Worm (Caenorhabditis elegans) whole organism, young adult: ENCODE data around the gene lcmt-1.

ENCODE experiments used
- F22D6.2 ChIP-seq: sonication (generic microtip); optimal IDR thresholded peaks from 2 replicates; lab custom pipeline; 2016; ENCODE audit warnings: mild to moderate bottlenecking, missing genetic modification characterization, missing compliant biosample characterization
- F33H1.4 ChIP-seq: fragments of 200-800 bp; sonication (Bioruptor generic); IDR thresholded peaks from 2 replicates; pipeline ENCODE4 v1.3.6; 2022; ENCODE audit warnings: missing genetic modification reagents, missing genetic modification characterization, missing compliant biosample characterization
- F37B4.10 ChIP-seq: fragments of 200-800 bp; sonication (Bioruptor generic); IDR thresholded peaks from 2 replicates; pipeline ENCODE4 v1.3.6; 2022; ENCODE audit warnings: missing genetic modification characterization, missing compliant biosample characterization
- T07F8.4 ChIP-seq: sonication (generic microtip); optimal IDR thresholded peaks from 2 replicates; lab custom pipeline; 2016; ENCODE audit warnings: mild to moderate bottlenecking, missing genetic modification characterization, moderate library complexity, missing compliant biosample characterization
- ZK185.1 ChIP-seq: sonication (generic microtip); optimal IDR thresholded peaks from 2 replicates; lab custom pipeline; 2016; ENCODE audit warnings: mild to moderate bottlenecking, missing genetic modification characterization, missing compliant biosample characterization; ENCODE audit not compliant: poor library complexity, severe bottlenecking
- athp-1 ChIP-seq: sonication (generic microtip); optimal IDR thresholded peaks from 2 replicates; lab custom pipeline; 2017; ENCODE audit warnings: mild to moderate bottlenecking, missing genetic modification characterization, missing compliant biosample characterization
- cebp-2 ChIP-seq: fragments of 200-800 bp; sonication (Bioruptor generic); IDR thresholded peaks from 2 replicates; pipeline ENCODE4 v1.3.6; 2022; ENCODE audit warnings: missing genetic modification characterization, missing compliant biosample characterization
- die-1 ChIP-seq: sonication (generic microtip); optimal IDR thresholded peaks from 2 replicates; lab custom pipeline; 2016; ENCODE audit warnings: missing genotype, mild to moderate bottlenecking, missing genetic modification characterization, missing compliant biosample characterization
- egl-18 ChIP-seq: fragments of 200-800 bp; sonication (Bioruptor generic); IDR thresholded peaks from 2 replicates; pipeline ENCODE4 v1.3.6; 2022; ENCODE audit warnings: missing genetic modification reagents, missing genetic modification characterization, missing compliant biosample characterization
- egl-44 ChIP-seq: fragments of 200-800 bp; sonication (Bioruptor generic); IDR thresholded peaks from 2 replicates; pipeline ENCODE4 v1.3.6; 2022; ENCODE audit warnings: missing genetic modification reagents, missing genetic modification characterization, missing compliant biosample characterization
- ekl-4 ChIP-seq: fragments of 200-800 bp; sonication (Bioruptor generic); IDR thresholded peaks from 2 replicates; pipeline ENCODE4 v1.3.6; 2022; ENCODE audit warnings: missing genetic modification reagents, missing genetic modification characterization, missing compliant biosample characterization
- him-1 ChIP-seq: sonication (generic microtip); optimal IDR thresholded peaks from 2 replicates; lab custom pipeline; 2016; ENCODE audit warnings: missing genotype, missing genetic modification reagents, missing genetic modification characterization, missing compliant biosample characterization
- hlh-26 ChIP-seq: fragments of 200-800 bp; sonication (Bioruptor generic); conservative IDR thresholded peaks from 2 replicates; pipeline ENCODE4 v1.3.6; 2022; ENCODE audit warnings: missing genetic modification reagents, missing genetic modification characterization, missing compliant biosample characterization
- hsf-1 ChIP-seq: fragments of 200-800 bp; sonication (Bioruptor generic); IDR thresholded peaks from 2 replicates; pipeline ENCODE4 v1.3.6; 2022; ENCODE audit warnings: missing genetic modification reagents, missing genetic modification characterization, missing compliant biosample characterization
- lag-1 ChIP-seq: fragments of 200-800 bp; sonication (Bioruptor generic); IDR thresholded peaks from 2 replicates; pipeline ENCODE4 v1.3.6; 2022; ENCODE audit warnings: missing genetic modification reagents, missing genetic modification characterization, missing compliant biosample characterization
- lin-40 ChIP-seq: sonication (generic microtip); optimal IDR thresholded peaks from 2 replicates; lab custom pipeline; 2016; ENCODE audit warnings: missing genetic modification characterization, mild to moderate bottlenecking, missing compliant biosample characterization, missing genotype, missing genetic modification reagents
- lsl-1 ChIP-seq: fragments of 200-800 bp; sonication (Bioruptor generic); optimal IDR thresholded peaks from 2 replicates; lab custom pipeline; 2018; ENCODE audit warnings: mild to moderate bottlenecking, missing genetic modification characterization, moderate library complexity, missing compliant biosample characterization
- madf-3 ChIP-seq: fragments of 200-800 bp; sonication (Bioruptor generic); IDR thresholded peaks from 2 replicates; pipeline ENCODE4 v1.3.6; 2022; ENCODE audit warnings: missing genetic modification reagents, missing genetic modification characterization, missing compliant biosample characterization
- madf-6 ChIP-seq: fragments of 200-800 bp; sonication (Bioruptor generic); IDR thresholded peaks from 2 replicates; pipeline ENCODE4 v1.3.6; 2022; ENCODE audit warnings: missing genetic modification reagents, missing genetic modification characterization, missing compliant biosample characterization
- nfya-1 ChIP-seq: sonication (generic microtip); optimal IDR thresholded peaks from 2 replicates; lab custom pipeline; 2017; ENCODE audit warnings: antibody characterized with exemption, missing compliant biosample characterization, missing genetic modification characterization, borderline replicate concordance; ENCODE audit not compliant: insufficient read depth
- nhr-120 ChIP-seq: fragments of 200-800 bp; sonication (Bioruptor generic); IDR thresholded peaks from 2 replicates; pipeline ENCODE4 v1.3.6; 2022; ENCODE audit warnings: missing genetic modification characterization, missing compliant biosample characterization
- nhr-27 ChIP-seq: fragments of 200-800 bp; sonication (Bioruptor generic); optimal IDR thresholded peaks from 2 replicates; lab custom pipeline; 2018; ENCODE audit warnings: mild to moderate bottlenecking, missing genetic modification characterization, moderate library complexity, missing compliant biosample characterization
- pbrm-1 ChIP-seq: fragments of 200-800 bp; sonication (Bioruptor generic); IDR thresholded peaks from 2 replicates; pipeline ENCODE4 v1.3.6; 2022; ENCODE audit warnings: missing genetic modification reagents, missing genetic modification characterization, missing compliant biosample characterization
- repo-1 ChIP-seq: sonication (generic microtip); optimal IDR thresholded peaks from 2 replicates; lab custom pipeline; 2017; ENCODE audit warnings: mild to moderate bottlenecking, missing genetic modification characterization, missing compliant biosample characterization
- snpc-1.1 ChIP-seq: sonication (generic microtip); optimal IDR thresholded peaks from 2 replicates; lab custom pipeline; 2017; ENCODE audit warnings: missing genetic modification characterization, mild to moderate bottlenecking, missing compliant biosample characterization, antibody characterized with exemption, moderate library complexity, missing genotype, missing genetic modification reagents; ENCODE audit not compliant: insufficient read depth
- somi-1 ChIP-seq: fragments of 200-800 bp; sonication (Bioruptor generic); optimal IDR thresholded peaks from 2 replicates; lab custom pipeline; 2018; ENCODE audit warnings: mild to moderate bottlenecking, missing genetic modification characterization, missing compliant biosample characterization
- unc-130 ChIP-seq: sonication (generic microtip); optimal IDR thresholded peaks from 2 replicates; lab custom pipeline; 2016; ENCODE audit warnings: missing genetic modification reagents, missing genetic modification characterization, missing compliant biosample characterization
- unc-62 ChIP-seq: fragments of 150-350 bp; optimal IDR thresholded peaks from 2 replicates; lab custom pipeline; 2014; ENCODE audit warnings: missing biosample characterization, missing genetic modification reagents, missing genetic modification characterization
- xnd-1 ChIP-seq: sonication (generic microtip); optimal IDR thresholded peaks from 2 replicates; lab custom pipeline; 2016; ENCODE audit warnings: missing genotype, missing genetic modification reagents, missing genetic modification characterization, missing compliant biosample characterization
- zfh-2 ChIP-seq: fragments of 200-800 bp; sonication (Bioruptor generic); conservative IDR thresholded peaks from 2 replicates; pipeline ENCODE4 v1.3.6; 2022; ENCODE audit warnings: missing genetic modification reagents, missing genetic modification characterization, missing compliant biosample characterization
- ztf-26 ChIP-seq: sonication (generic microtip); optimal IDR thresholded peaks from 2 replicates; lab custom pipeline; 2017; ENCODE audit warnings: missing genetic modification characterization, missing compliant biosample characterization

The lcmt-1 gene

DNA sequence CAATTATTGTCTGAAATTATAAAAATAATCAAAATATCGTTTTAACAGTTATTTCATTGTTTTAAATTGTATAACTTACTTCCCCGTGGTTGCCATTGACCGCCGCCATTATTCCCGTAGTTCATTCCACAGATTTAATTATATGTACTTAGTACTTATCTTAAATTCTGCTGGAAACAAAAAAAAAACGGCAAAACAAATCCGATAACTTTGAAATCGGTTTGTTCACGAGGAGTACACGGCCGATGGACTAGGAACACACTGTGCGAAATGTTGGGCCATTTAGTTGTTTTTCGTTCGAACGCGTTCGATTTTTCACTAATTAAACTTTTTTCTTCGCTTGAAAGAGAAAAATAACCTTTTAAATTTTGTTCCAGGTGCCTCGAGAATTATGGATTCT lies at the start of gene lcmt-1, which contains the start of gene B0285.3:
Gene lcmt-1, plus strand, starts transcription at position 377 of the 400 bp plus-strand sequence.
Gene B0285.3, minus strand, starts transcription at position 267 of the 400 bp plus-strand sequence.
- TF ChIP-seq cebp-2 (GFP tag; lab: Robert Waterston, UW): no peak
- TF ChIP-seq ekl-4: no peak
- peak; percentile 21 for TF ChIP-seq unc-130 (GFP tag; lab: Kevin White, UChicago)
- peak; percentile 20; the same call in 1 of the 2 replicates for TF ChIP-seq madf-6
- TF ChIP-seq ZK185.1 (tag; lab: Kevin White, UChicago): peak; percentile 82
- TF ChIP-seq pbrm-1: no peak
- no peak for TF ChIP-seq repo-1 (tag; lab: Kevin White, UChicago)
- 0 out of 2 replicates have a peak, but pooled peaks have one; percentile 39 for TF ChIP-seq F33H1.4 (GFP tag; lab: Robert Waterston, UW)

DNA sequence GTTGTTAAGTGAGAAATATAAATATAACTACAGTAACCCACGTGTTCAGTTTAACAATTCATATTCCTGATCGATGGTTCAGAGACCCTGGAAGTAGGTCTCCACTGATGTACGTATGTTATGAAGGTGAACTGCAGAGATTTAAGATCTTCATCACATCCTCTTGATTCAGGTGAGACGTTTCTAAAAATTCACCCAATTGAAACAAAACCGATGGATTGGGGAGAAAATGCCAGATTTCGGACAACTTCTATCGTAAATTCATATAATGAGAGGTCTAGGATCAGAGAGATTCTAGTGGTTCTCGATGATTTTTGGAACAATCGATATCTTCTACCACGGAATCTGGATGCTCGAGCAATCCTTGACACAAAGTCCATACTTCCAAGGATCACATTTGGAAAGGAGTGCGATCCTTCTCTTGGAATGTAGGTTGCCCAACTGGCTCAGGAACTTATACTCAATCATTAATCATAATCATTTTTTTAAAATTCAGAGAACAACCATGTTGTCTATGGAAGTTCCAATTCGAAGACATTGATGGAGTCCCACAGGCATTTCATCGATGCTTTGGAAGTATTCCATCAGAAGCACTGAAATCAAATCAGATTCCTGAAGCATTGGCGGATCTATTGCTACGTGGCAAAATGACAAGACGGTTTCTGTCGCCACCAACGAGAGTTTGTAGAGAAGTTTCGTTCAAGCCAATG lies 48.9 kb upstream of the lcmt-1 start, which contains the start of the genes nth-1 and R10E4.7:
Gene nth-1, minus strand, starts transcription at position 101 of the 710 bp plus-strand sequence.
Gene R10E4.7, plus strand, starts transcription at position 660 of the 710 bp plus-strand sequence.
- TF ChIP-seq hsf-1 (GFP tag; lab: Robert Waterston, UW) (no peak), xnd-1 (tag; lab: Kevin White, UChicago) (no peak), athp-1 (no peak), him-1 (tag; lab: Kevin White, UChicago) (no peak), lag-1 (no peak), nhr-27 (tag; lab: Kevin White, UChicago) (no peak), madf-3 (GFP tag; lab: Robert Waterston, UW) (no peak), lin-40 (tag; lab: Kevin White, UChicago) (no peak), egl-44 (no peak), T07F8.4 (tag; lab: Kevin White, UChicago) (no peak), ztf-26 (tag; lab: Kevin White, UChicago) (no peak), somi-1 (GFP tag; lab: Kevin White, UChicago) (no peak), hlh-26 (GFP tag; lab: Robert Waterston, UW) (no peak), snpc-1.1 (tag; lab: Kevin White, UChicago) (no peak), nfya-1 (tag; lab: Kevin White, UChicago) (no peak), nhr-120 (GFP tag; lab: Robert Waterston, UW) (no peak), F22D6.2 (no peak), unc-62 (no peak), egl-18 (GFP tag; lab: Robert Waterston, UW) (no peak), F37B4.10 (GFP tag; lab: Robert Waterston, UW) (no peak)
- TF ChIP-seq, all 124 proteins: peak for 0

DNA sequence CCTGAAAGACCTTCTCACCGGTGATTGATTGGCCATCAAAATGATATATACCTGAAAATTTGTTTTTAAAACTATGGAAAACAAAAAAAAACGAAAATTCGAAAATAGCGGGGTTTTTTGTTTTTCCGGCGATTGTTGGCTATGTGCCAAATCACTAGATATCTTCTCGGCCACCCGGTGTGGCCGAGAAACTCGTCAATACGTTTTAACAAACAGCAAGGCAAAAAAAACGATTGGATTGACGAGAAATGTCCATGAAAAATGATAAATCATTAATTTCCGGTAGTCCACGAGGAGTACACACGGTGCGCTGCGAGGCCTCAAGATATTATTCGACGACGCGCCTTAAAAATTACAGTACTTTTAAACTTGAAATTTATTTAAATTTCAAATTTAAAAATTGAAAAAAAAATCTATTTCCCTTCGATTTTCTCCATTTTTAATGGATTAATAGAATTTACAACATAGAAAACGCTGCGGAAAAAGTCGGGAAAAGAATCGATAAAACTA lies 42.2 kb upstream of the lcmt-1 start, which contains the start of gene R10E4.11:
Gene R10E4.11, minus strand, starts transcription at position 51 of the 510 bp plus-strand sequence.
- TF ChIP-seq zfh-2 (GFP tag; lab: Robert Waterston, UW): no peak
- TF ChIP-seq lsl-1 (GFP tag; lab: Kevin White, UChicago): peak; percentile 66
- TF ChIP-seq madf-6: peak; percentile 54; the same call in 1 of the 2 replicates
- peak; percentile 61 for TF ChIP-seq F33H1.4 (GFP tag; lab: Robert Waterston, UW)

DNA sequence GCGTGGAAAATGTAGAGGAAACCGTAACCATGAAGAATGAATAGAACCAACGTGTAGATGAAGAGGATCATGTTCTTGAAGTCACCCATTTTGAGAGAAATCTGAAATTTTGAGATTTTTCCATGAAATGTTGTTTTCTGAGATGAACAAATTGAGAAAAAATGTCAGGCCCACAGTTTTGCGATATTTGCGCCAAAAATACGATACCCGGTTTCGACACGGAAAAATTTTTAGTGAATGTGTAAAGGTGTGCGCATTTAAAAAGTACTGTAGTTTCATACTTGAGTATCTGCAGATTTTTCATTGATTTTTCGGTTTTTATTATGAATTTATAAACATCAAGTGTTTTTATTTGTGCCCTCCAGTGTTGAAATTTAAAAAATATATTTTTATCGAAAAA lies 41.0 kb upstream of the lcmt-1 start, which contains the start of gene R10E4.9:
Gene R10E4.9, minus strand, starts transcription at position 101 of the 400 bp plus-strand sequence.
- TF ChIP-seq die-1 (tag; lab: Kevin White, UChicago): no peak
